Fruit fly (Drosophila melanogaster) whole organism, embryonic: ENCODE data around the gene Nlg2.

Experiments
- Abd-B ChIP-seq: fragments of 200-800 bp; sonication (Bioruptor generic); optimal IDR thresholded peaks from 2 replicates; lab custom pipeline; 2018; ENCODE audit warnings: missing biosample characterization, mild to moderate bottlenecking, missing genetic modification characterization, moderate library complexity
- CG11085 ChIP-seq: fragments of 200-800 bp; sonication (Bioruptor generic); IDR thresholded peaks from 2 replicates; pipeline ENCODE4 v1.3.6; 2022; ENCODE audit warnings: missing biosample characterization, missing genetic modification characterization
- CG11093 ChIP-seq: fragments of 200-800 bp; sonication (Bioruptor generic); IDR thresholded peaks from 3 replicates; pipeline ENCODE4 v1.3.6; 2022; ENCODE audit warnings: missing biosample characterization, missing genetic modification characterization
- CG11398 ChIP-seq: fragments of 200-800 bp; sonication (Bioruptor generic); optimal IDR thresholded peaks from 2 replicates; lab custom pipeline; 2016; ENCODE audit warnings: missing biosample characterization, missing genetic modification characterization
- CG12744 ChIP-seq: fragments of 200-800 bp; sonication (Bioruptor generic); optimal IDR thresholded peaks from 2 replicates; lab custom pipeline; 2016; ENCODE audit warnings: missing biosample characterization, missing genetic modification characterization
- CG1647 ChIP-seq: fragments of 200-800 bp; sonication (Bioruptor generic); optimal IDR thresholded peaks from 3 replicates; lab custom pipeline; 2016; ENCODE audit warnings: missing biosample characterization, missing genetic modification characterization
- CG17385 ChIP-seq: fragments of 200-800 bp; sonication (Bioruptor generic); optimal IDR thresholded peaks from 3 replicates; lab custom pipeline; 2018; ENCODE audit warnings: missing biosample characterization, mild to moderate bottlenecking, missing genetic modification characterization
- CG18011 ChIP-seq: fragments of 200-800 bp; sonication (Bioruptor generic); optimal IDR thresholded peaks from 2 replicates; lab custom pipeline; 2017; ENCODE audit warnings: missing biosample characterization, missing genetic modification characterization, mild to moderate bottlenecking, moderate library complexity, missing genotype
- CG1832 ChIP-seq: fragments of 200-800 bp; sonication (Bioruptor generic); optimal IDR thresholded peaks from 2 replicates; lab custom pipeline; 2017; ENCODE audit warnings: missing biosample characterization, mild to moderate bottlenecking, missing genetic modification characterization, inconsistent platforms
- CG32532 ChIP-seq: fragments of 200-800 bp; sonication (Bioruptor generic); IDR thresholded peaks from 2 replicates; pipeline ENCODE4 v1.3.6; 2022; ENCODE audit warnings: missing biosample characterization, missing genetic modification characterization
- CG6272 ChIP-seq: fragments of 200-800 bp; sonication (Bioruptor generic); IDR thresholded peaks from 2 replicates; pipeline ENCODE4 v1.3.6; 2022; ENCODE audit warnings: missing biosample characterization, missing genetic modification characterization
- CG6689 ChIP-seq: fragments of 200-800 bp; sonication (Bioruptor generic); IDR thresholded peaks from 2 replicates; pipeline ENCODE4 v1.3.6; 2022; ENCODE audit warnings: missing biosample characterization, missing genetic modification characterization
- CG7271 ChIP-seq: fragments of 200-800 bp; sonication (Bioruptor generic); optimal IDR thresholded peaks from 2 replicates; lab custom pipeline; 2018; ENCODE audit warnings: missing biosample characterization, mild to moderate bottlenecking, missing genetic modification characterization, moderate library complexity
- CG7357 ChIP-seq: fragments of 200-800 bp; sonication (Bioruptor generic); IDR thresholded peaks from 3 replicates; pipeline ENCODE4 v1.3.6; 2022; ENCODE audit warnings: missing biosample characterization, missing genetic modification characterization
- CG7928 ChIP-seq: fragments of 200-800 bp; sonication (Bioruptor generic); optimal IDR thresholded peaks from 2 replicates; lab custom pipeline; 2017; ENCODE audit warnings: missing biosample characterization, mild to moderate bottlenecking, missing genetic modification characterization
- CG9797 ChIP-seq: fragments of 200-800 bp; sonication (Bioruptor generic); optimal IDR thresholded peaks from 3 replicates; lab custom pipeline; 2018; ENCODE audit warnings: missing biosample characterization, mild to moderate bottlenecking, missing genetic modification characterization
- CG9876 ChIP-seq: fragments of 200-800 bp; sonication (Bioruptor generic); optimal IDR thresholded peaks from 2 replicates; lab custom pipeline; 2016; ENCODE audit warnings: missing biosample characterization, missing genetic modification characterization
- Camta ChIP-seq: fragments of 200-800 bp; sonication (Bioruptor generic); optimal IDR thresholded peaks from 2 replicates; lab custom pipeline; 2016; ENCODE audit warnings: missing biosample characterization, missing genetic modification characterization
- Chrac-16 ChIP-seq: fragments of 200-800 bp; sonication (Bioruptor generic); optimal IDR thresholded peaks from 3 replicates; lab custom pipeline; 2016; ENCODE audit warnings: missing biosample characterization, missing genetic modification characterization
- D19B ChIP-seq: fragments of 200-800 bp; sonication (Bioruptor generic); optimal IDR thresholded peaks from 2 replicates; lab custom pipeline; 2017; ENCODE audit warnings: missing biosample characterization, mild to moderate bottlenecking, missing genetic modification characterization
- Dip3 ChIP-seq: fragments of 200-800 bp; sonication (Bioruptor generic); optimal IDR thresholded peaks from 3 replicates; lab custom pipeline; 2016; ENCODE audit warnings: missing biosample characterization, missing genetic modification characterization
- Gsc ChIP-seq: fragments of 200-800 bp; sonication (Bioruptor generic); IDR thresholded peaks from 2 replicates; pipeline ENCODE4 v1.3.6; 2022; ENCODE audit warnings: missing biosample characterization, missing genetic modification characterization
- Hand ChIP-seq: fragments of 200-800 bp; sonication (Bioruptor generic); optimal IDR thresholded peaks from 2 replicates; lab custom pipeline; 2017; ENCODE audit warnings: mild to moderate bottlenecking, missing biosample characterization, missing genetic modification reagents, missing genetic modification characterization
- HmgZ ChIP-seq: fragments of 200-800 bp; sonication (Bioruptor generic); optimal IDR thresholded peaks from 2 replicates; lab custom pipeline; 2018; ENCODE audit warnings: missing biosample characterization, mild to moderate bottlenecking, missing genetic modification characterization
- Jarid2 ChIP-seq: fragments of 200-800 bp; sonication (Bioruptor generic); optimal IDR thresholded peaks from 3 replicates; lab custom pipeline; 2017; ENCODE audit warnings: mild to moderate bottlenecking, missing biosample characterization, missing genetic modification reagents, missing genetic modification characterization
- MESR4 ChIP-seq: fragments of 200-800 bp; sonication (Bioruptor generic); optimal IDR thresholded peaks from 2 replicates; lab custom pipeline; 2018; ENCODE audit warnings: missing biosample characterization, mild to moderate bottlenecking, missing genetic modification characterization, moderate library complexity
- Med ChIP-seq: fragments of 200-800 bp; sonication (Bioruptor generic); peaks from one replicate; lab custom pipeline; 2016; ENCODE audit warnings: missing biosample characterization, missing genetic modification characterization, mild to moderate bottlenecking, inconsistent platforms, moderate library complexity
- Nf-YB ChIP-seq: fragments of 200-800 bp; sonication (Bioruptor generic); optimal IDR thresholded peaks from 3 replicates; lab custom pipeline; 2019; ENCODE audit warnings: missing biosample characterization, mild to moderate bottlenecking, missing genetic modification characterization, moderate library complexity
- Nf-YC ChIP-seq: fragments of 200-800 bp; optimal IDR thresholded peaks from 3 replicates; lab custom pipeline; 2019; ENCODE audit warnings: missing biosample characterization, mild to moderate bottlenecking, missing genetic modification characterization, moderate library complexity
- Stat92E ChIP-seq, 3 experiments: fragments of >200 bp in 2 of 3; fragments of 200-800 bp in 1 of 3; sonication (Bioruptor generic) in 1 of 3; optimal IDR thresholded peaks; 2 replicates each; lab custom pipeline; 2017 to 2019; ENCODE audit warnings: missing biosample characterization in 3 of 3, missing genetic modification characterization in 3 of 3, mild to moderate bottlenecking in 1 of 3, moderate library complexity in 1 of 3
- ac ChIP-seq: fragments of 200-800 bp; sonication (Bioruptor generic); optimal IDR thresholded peaks from 3 replicates; lab custom pipeline; 2017; ENCODE audit warnings: missing biosample characterization, mild to moderate bottlenecking, missing genetic modification characterization
- aop ChIP-seq: fragments of 200-800 bp; sonication (Bioruptor generic); IDR thresholded peaks from 2 replicates; pipeline ENCODE4 v1.3.6; 2022; ENCODE audit warnings: missing biosample characterization, missing genetic modification characterization
- crp ChIP-seq, 2 experiments: fragments of 200-800 bp; sonication (Bioruptor generic); optimal IDR thresholded peaks; 2 replicates in 1 of 2; 3 replicates in 1 of 2; lab custom pipeline; 2017; ENCODE audit warnings: missing biosample characterization in 2 of 2, missing genetic modification characterization in 2 of 2, mild to moderate bottlenecking in 1 of 2, moderate library complexity in 1 of 2
- da ChIP-seq: fragments of 200-800 bp; sonication (Bioruptor generic); optimal IDR thresholded peaks from 2 replicates; lab custom pipeline; 2016; ENCODE audit warnings: missing biosample characterization, missing genetic modification characterization
- dan ChIP-seq: fragments of 200-800 bp; sonication (Bioruptor generic); IDR thresholded peaks from 2 replicates; pipeline ENCODE4 v1.3.6; 2022; ENCODE audit warnings: missing biosample characterization, missing genetic modification characterization
- ewg ChIP-seq: fragments of 200-800 bp; sonication (Bioruptor generic); optimal IDR thresholded peaks from 3 replicates; lab custom pipeline; 2017; ENCODE audit warnings: mild to moderate bottlenecking, missing biosample characterization, missing genetic modification reagents, missing genetic modification characterization
- ftz-f1 ChIP-seq: fragments of 200-800 bp; sonication (Bioruptor generic); optimal IDR thresholded peaks from 2 replicates; lab custom pipeline; 2016; ENCODE audit warnings: missing biosample characterization, missing genetic modification characterization
- grau ChIP-seq: fragments of 200-800 bp; optimal IDR thresholded peaks from 3 replicates; lab custom pipeline; 2019; ENCODE audit warnings: missing biosample characterization, mild to moderate bottlenecking, missing genetic modification characterization, moderate library complexity
- insv ChIP-seq, 2 experiments: fragments of 200-800 bp; sonication (Bioruptor generic); optimal IDR thresholded peaks; 3 replicates each; lab custom pipeline; 2016 to 2018; ENCODE audit warnings: missing biosample characterization in 2 of 2, missing genetic modification characterization in 2 of 2
- kni ChIP-seq: fragments of 200-800 bp; sonication (Bioruptor generic); optimal IDR thresholded peaks from 3 replicates; lab custom pipeline; 2017; ENCODE audit warnings: mild to moderate bottlenecking, missing biosample characterization, missing genetic modification reagents, missing genetic modification characterization
- lmd ChIP-seq: fragments of 200-800 bp; sonication (Bioruptor generic); IDR thresholded peaks from 2 replicates; pipeline ENCODE4 v1.3.6; 2022; ENCODE audit warnings: missing biosample characterization, missing genetic modification characterization
- onecut ChIP-seq: fragments of 200-800 bp; sonication (Bioruptor generic); IDR thresholded peaks from 2 replicates; pipeline ENCODE4 v1.3.6; 2022; ENCODE audit warnings: missing biosample characterization, missing genetic modification characterization
- pita ChIP-seq: fragments of 200-800 bp; sonication (Bioruptor generic); optimal IDR thresholded peaks from 2 replicates; lab custom pipeline; 2017; ENCODE audit warnings: missing biosample characterization, mild to moderate bottlenecking, missing genetic modification characterization
- pum ChIP-seq: fragments of 200-800 bp; sonication (Bioruptor generic); optimal IDR thresholded peaks from 2 replicates; lab custom pipeline; 2016; ENCODE audit warnings: missing biosample characterization, missing genetic modification characterization
- sd ChIP-seq: fragments of 200-800 bp; sonication (Bioruptor generic); optimal IDR thresholded peaks from 3 replicates; lab custom pipeline; 2018; ENCODE audit warnings: missing biosample characterization, mild to moderate bottlenecking, missing genetic modification characterization, moderate library complexity
- slbo ChIP-seq: fragments of 200-800 bp; sonication (Bioruptor generic); IDR thresholded peaks from 2 replicates; pipeline ENCODE4 v1.3.6; 2022; ENCODE audit warnings: missing biosample characterization, missing genetic modification characterization
- stwl ChIP-seq: fragments of 200-800 bp; sonication (Bioruptor generic); optimal IDR thresholded peaks from 3 replicates; lab custom pipeline; 2018; ENCODE audit warnings: missing biosample characterization, mild to moderate bottlenecking, missing genetic modification characterization, moderate library complexity
- tin ChIP-seq: fragments of 200-800 bp; sonication (Bioruptor generic); optimal IDR thresholded peaks from 3 replicates; lab custom pipeline; 2016; ENCODE audit warnings: missing biosample characterization, missing genetic modification characterization
- trh ChIP-seq: fragments of 200-800 bp; sonication (Bioruptor generic); optimal IDR thresholded peaks from 2 replicates; lab custom pipeline; 2016; ENCODE audit warnings: missing biosample characterization, missing genetic modification characterization
- ttk ChIP-seq: fragments of 200-800 bp; sonication (Bioruptor generic); IDR thresholded peaks from 2 replicates; pipeline ENCODE4 v2.1.2; 2022; ENCODE audit warnings: missing biosample characterization, missing genetic modification characterization
- wek ChIP-seq: fragments of 200-800 bp; sonication (Bioruptor generic); optimal IDR thresholded peaks from 3 replicates; lab custom pipeline; 2018; ENCODE audit warnings: missing biosample characterization, mild to moderate bottlenecking, missing genetic modification characterization, moderate library complexity
- zfh2 ChIP-seq: fragments of 200-800 bp; sonication (Bioruptor generic); optimal IDR thresholded peaks from 2 replicates; lab custom pipeline; 2016; ENCODE audit warnings: missing biosample characterization, missing genetic modification characterization

The Nlg2 gene

DNA sequence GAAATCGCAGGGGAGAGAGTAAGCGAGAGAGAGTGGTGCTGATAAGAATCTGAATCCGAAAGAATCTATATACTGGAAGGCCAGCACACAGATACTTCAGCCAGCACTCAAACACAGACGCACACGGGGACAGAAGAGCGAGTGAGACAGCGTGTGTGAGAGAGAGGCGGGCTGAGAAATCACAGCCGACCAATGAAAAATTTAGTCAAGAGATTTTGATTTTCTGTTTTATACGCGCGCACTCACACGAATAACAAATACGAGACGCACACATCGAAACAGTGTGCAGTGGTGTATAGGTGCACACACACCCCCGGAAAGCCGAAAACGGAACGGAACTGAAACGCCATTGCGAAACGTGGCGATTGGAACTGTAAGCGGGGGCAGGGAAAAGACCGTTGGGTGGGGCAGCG is 41.0 kb upstream of the Nlg2 start (continued):
- TF ChIP-seq Hand (GFP tag; lab: Kevin White, UChicago) = no peak
- no peak for TF ChIP-seq lmd (GFP tag; lab: Robert Waterston, UW)
- TF ChIP-seq CG6272 (GFP tag; lab: Robert Waterston, UW) = no peak
- TF ChIP-seq CG11093 (GFP tag; lab: Robert Waterston, UW) = no peak
- no peak for TF ChIP-seq crp (GFP tag; optimal IDR thresholded peaks at IDR 0.05; lab: Kevin White, UChicago)
- TF ChIP-seq CG7357 (GFP tag; lab: Robert Waterston, UW) = no peak
- no peak for TF ChIP-seq Gsc (GFP tag; lab: Robert Waterston, UW)
- TF ChIP-seq pum = no peak
- peak; percentile 44 for TF ChIP-seq ftz-f1
- no peak for TF ChIP-seq Camta (GFP tag; lab: Kevin White, UChicago)
- TF ChIP-seq grau (tag; lab: Kevin White, UChicago) = no peak
- TF ChIP-seq ttk (GFP tag; lab: Robert Waterston, UW) = peak; percentile 34
- no peak for TF ChIP-seq MESR4 (GFP tag; lab: Kevin White, UChicago)
- no peak for TF ChIP-seq Dip3 (GFP tag; lab: Kevin White, UChicago)
- TF ChIP-seq trh (GFP tag; lab: Kevin White, UChicago) = no peak
- TF ChIP-seq Nf-YC (tag; lab: Kevin White, UChicago) = peak; percentile 99
- no peak for TF ChIP-seq CG9797
- TF ChIP-seq CG7928 (GFP tag; lab: Kevin White, UChicago) = no peak
- TF ChIP-seq Stat92E (GFP tag; optimal IDR thresholded peaks at IDR 0.05; lab: Kevin White, UChicago) = no peak
- no peak for TF ChIP-seq stwl (tag; lab: Kevin White, UChicago)
- no peak for TF ChIP-seq CG12744
- TF ChIP-seq ewg = peak; percentile 5
- TF ChIP-seq tin = no peak
- TF ChIP-seq D19B (GFP tag; lab: Kevin White, UChicago) = no peak
- TF ChIP-seq onecut (GFP tag; lab: Robert Waterston, UW) = peak; percentile 35; the same call in 1 of the 2 replicates
- no peak for TF ChIP-seq pita (GFP tag; lab: Kevin White, UChicago)
- TF ChIP-seq dan = no peak
- TF ChIP-seq sd (tag; lab: Kevin White, UChicago) = peak; percentile 43
- TF ChIP-seq wek (GFP tag; lab: Kevin White, UChicago) = no peak
- no peak for TF ChIP-seq CG9876 (GFP tag; lab: Kevin White, UChicago)
- TF ChIP-seq Jarid2 = peak; percentile 63
- no peak for TF ChIP-seq CG11398 (GFP tag; lab: Kevin White, UChicago)
- TF ChIP-seq insv (GFP tag; optimal IDR thresholded peaks at IDR 0.05; lab: Kevin White, UChicago) = peak in 1 of 2 experiments; percentile 84
- TF ChIP-seq CG7271 (tag; lab: Kevin White, UChicago) = no peak
- TF ChIP-seq Med (GFP tag; lab: Kevin White, UChicago) = peak; percentile 18
- no peak for TF ChIP-seq zfh2 (GFP tag; lab: Kevin White, UChicago)
- no peak for TF ChIP-seq CG17385
- TF ChIP-seq CG1832 (GFP tag; lab: Kevin White, UChicago) = peak; percentile 86
- TF ChIP-seq ac = no peak
- no peak for TF ChIP-seq Chrac-16 (GFP tag; lab: Kevin White, UChicago)
- no peak for TF ChIP-seq CG11085 (GFP tag; lab: Robert Waterston, UW)
- TF ChIP-seq kni (GFP tag; lab: Kevin White, UChicago) = peak; percentile 37
- TF ChIP-seq CG1647 (GFP tag; lab: Kevin White, UChicago) = no peak
- TF ChIP-seq aop (GFP tag; lab: Robert Waterston, UW) = peak; percentile 88
- TF ChIP-seq HmgZ (tag; lab: Kevin White, UChicago) = peak; percentile 11
- peak; percentile 99 for TF ChIP-seq Nf-YB (GFP tag; lab: Kevin White, UChicago)
- TF ChIP-seq CG6689 (GFP tag; lab: Robert Waterston, UW) = no peak
- TF ChIP-seq Abd-B (GFP tag; lab: Kevin White, UChicago) = no peak
- no peak for TF ChIP-seq CG18011 (GFP tag; lab: Kevin White, UChicago)
- peak; percentile 28; the same call in 1 of the 2 replicates for TF ChIP-seq CG32532
- TF ChIP-seq da (GFP tag; lab: Kevin White, UChicago) = no peak
- peak; percentile 48 for TF ChIP-seq slbo (GFP tag; lab: Robert Waterston, UW)
